Worm (Caenorhabditis elegans) whole organism, young adult: ENCODE data around the gene srd-68.

Experiments
- B0261.1 ChIP-seq: sonication (generic microtip); optimal IDR thresholded peaks from 2 replicates; lab custom pipeline; 2016; ENCODE audit warnings: mild to moderate bottlenecking, missing genetic modification characterization, moderate library complexity, missing compliant biosample characterization
- C06A6.2 ChIP-seq: fragments of 200-800 bp; sonication (Bioruptor generic); conservative IDR thresholded peaks from 2 replicates; pipeline ENCODE4 v1.3.6; 2022; ENCODE audit warnings: missing genetic modification characterization, missing compliant biosample characterization
- F37B4.10 ChIP-seq: fragments of 200-800 bp; sonication (Bioruptor generic); IDR thresholded peaks from 2 replicates; pipeline ENCODE4 v1.3.6; 2022; ENCODE audit warnings: missing genetic modification characterization, missing compliant biosample characterization
- F49E8.2 ChIP-seq: sonication (generic microtip); optimal IDR thresholded peaks from 3 replicates; lab custom pipeline; 2017; ENCODE audit warnings: missing genetic modification characterization, mild to moderate bottlenecking, missing compliant biosample characterization, antibody characterized with exemption, moderate library complexity; ENCODE audit not compliant: insufficient read depth
- F52B5.7 ChIP-seq: sonication (generic microtip); optimal IDR thresholded peaks from 2 replicates; lab custom pipeline; 2016; ENCODE audit warnings: mild to moderate bottlenecking, missing genetic modification characterization, missing compliant biosample characterization
- K12H6.12 ChIP-seq: fragments of 200-800 bp; sonication (Bioruptor generic); optimal IDR thresholded peaks from 2 replicates; lab custom pipeline; 2018; ENCODE audit warnings: mild to moderate bottlenecking, missing genetic modification characterization, missing compliant biosample characterization
- T07F8.4 ChIP-seq: sonication (generic microtip); optimal IDR thresholded peaks from 2 replicates; lab custom pipeline; 2016; ENCODE audit warnings: mild to moderate bottlenecking, missing genetic modification characterization, moderate library complexity, missing compliant biosample characterization
- Y53G8AR.9 ChIP-seq: fragments of 200-800 bp; sonication (Bioruptor generic); conservative IDR thresholded peaks from 2 replicates; pipeline ENCODE4 v1.3.6; 2022; ENCODE audit warnings: missing genetic modification reagents, missing genetic modification characterization, missing compliant biosample characterization
- Y67H2A.10 ChIP-seq: fragments of 200-800 bp; sonication (Bioruptor generic); conservative IDR thresholded peaks from 2 replicates; pipeline ENCODE4 v1.3.6; 2022; ENCODE audit warnings: missing genetic modification reagents, missing genetic modification characterization, missing compliant biosample characterization
- akir-1 ChIP-seq: fragments of 200-800 bp; sonication (Bioruptor generic); optimal IDR thresholded peaks from 2 replicates; lab custom pipeline; 2018; ENCODE audit warnings: mild to moderate bottlenecking, missing genetic modification characterization, moderate library complexity, missing compliant biosample characterization
- aptf-3 ChIP-seq: fragments of 200-800 bp; sonication (Bioruptor generic); IDR thresholded peaks from 2 replicates; pipeline ENCODE4 v1.3.6; 2022; ENCODE audit warnings: missing genetic modification characterization, missing compliant biosample characterization
- atf-7 ChIP-seq: sonication (generic microtip); optimal IDR thresholded peaks from 2 replicates; lab custom pipeline; 2017; ENCODE audit warnings: mild to moderate bottlenecking, missing genetic modification characterization, missing compliant biosample characterization
- attf-5 ChIP-seq: fragments of 200-800 bp; sonication (Bioruptor generic); optimal IDR thresholded peaks from 2 replicates; lab custom pipeline; 2018; ENCODE audit warnings: mild to moderate bottlenecking, missing genetic modification characterization, missing compliant biosample characterization
- attf-6 ChIP-seq: fragments of 200-800 bp; sonication (Bioruptor generic); IDR thresholded peaks from 2 replicates; pipeline ENCODE4 v1.3.6; 2022; ENCODE audit warnings: missing genetic modification reagents, missing genetic modification characterization, missing compliant biosample characterization
- ccch-3 ChIP-seq: fragments of 200-800 bp; sonication (Bioruptor generic); optimal IDR thresholded peaks from 2 replicates; lab custom pipeline; 2018; ENCODE audit warnings: mild to moderate bottlenecking, missing genetic modification characterization, missing compliant biosample characterization
- cebp-2 ChIP-seq: fragments of 200-800 bp; sonication (Bioruptor generic); IDR thresholded peaks from 2 replicates; pipeline ENCODE4 v1.3.6; 2022; ENCODE audit warnings: missing genetic modification characterization, missing compliant biosample characterization
- ceh-40 ChIP-seq: fragments of 200-800 bp; sonication (Bioruptor generic); IDR thresholded peaks from 2 replicates; pipeline ENCODE4 v1.3.6; 2022; ENCODE audit warnings: missing genetic modification characterization, missing compliant biosample characterization
- chd-7 ChIP-seq: sonication (generic microtip); optimal IDR thresholded peaks from 2 replicates; lab custom pipeline; 2016; ENCODE audit warnings: mild to moderate bottlenecking, missing genetic modification characterization, moderate library complexity, missing compliant biosample characterization
- dox-1 ChIP-seq: fragments of 200-800 bp; sonication (Bioruptor generic); IDR thresholded peaks from 2 replicates; pipeline ENCODE4 v1.3.6; 2022; ENCODE audit warnings: missing genetic modification reagents, missing genetic modification characterization, missing compliant biosample characterization
- egrh-3 ChIP-seq: fragments of 200-800 bp; sonication (Bioruptor generic); IDR thresholded peaks from 2 replicates; pipeline ENCODE4 v1.3.6; 2022; ENCODE audit warnings: missing genetic modification reagents, missing genetic modification characterization, missing compliant biosample characterization
- ekl-4 ChIP-seq: fragments of 200-800 bp; sonication (Bioruptor generic); IDR thresholded peaks from 2 replicates; pipeline ENCODE4 v1.3.6; 2022; ENCODE audit warnings: missing genetic modification reagents, missing genetic modification characterization, missing compliant biosample characterization
- hrde-1 ChIP-seq: sonication (generic microtip); optimal IDR thresholded peaks from 2 replicates; lab custom pipeline; 2016; ENCODE audit warnings: missing genetic modification characterization, mild to moderate bottlenecking, missing compliant biosample characterization, moderate library complexity, missing genotype, missing genetic modification reagents, borderline replicate concordance
- hsf-1 ChIP-seq: fragments of 200-800 bp; sonication (Bioruptor generic); IDR thresholded peaks from 2 replicates; pipeline ENCODE4 v1.3.6; 2022; ENCODE audit warnings: missing genetic modification reagents, missing genetic modification characterization, missing compliant biosample characterization
- lag-1 ChIP-seq: fragments of 200-800 bp; sonication (Bioruptor generic); IDR thresholded peaks from 2 replicates; pipeline ENCODE4 v1.3.6; 2022; ENCODE audit warnings: missing genetic modification reagents, missing genetic modification characterization, missing compliant biosample characterization
- lin-26 ChIP-seq: fragments of 200-800 bp; sonication (Bioruptor generic); IDR thresholded peaks from 2 replicates; pipeline ENCODE4 v1.3.6; 2022; ENCODE audit warnings: missing genetic modification reagents, missing genetic modification characterization, missing compliant biosample characterization
- lsl-1 ChIP-seq: fragments of 200-800 bp; sonication (Bioruptor generic); optimal IDR thresholded peaks from 2 replicates; lab custom pipeline; 2018; ENCODE audit warnings: mild to moderate bottlenecking, missing genetic modification characterization, moderate library complexity, missing compliant biosample characterization
- madf-6 ChIP-seq: fragments of 200-800 bp; sonication (Bioruptor generic); IDR thresholded peaks from 2 replicates; pipeline ENCODE4 v1.3.6; 2022; ENCODE audit warnings: missing genetic modification reagents, missing genetic modification characterization, missing compliant biosample characterization
- mel-28 ChIP-seq: sonication (generic microtip); optimal IDR thresholded peaks from 2 replicates; lab custom pipeline; 2016; ENCODE audit warnings: borderline replicate concordance, mild to moderate bottlenecking, missing genetic modification characterization, missing compliant biosample characterization
- nhr-80 ChIP-seq: sonication (generic microtip); optimal IDR thresholded peaks from 2 replicates; lab custom pipeline; 2016; ENCODE audit warnings: missing genetic modification characterization, missing compliant biosample characterization
- snpc-1.3 ChIP-seq: sonication (generic microtip); optimal IDR thresholded peaks from 2 replicates; lab custom pipeline; 2017; ENCODE audit warnings: missing genetic modification characterization, mild to moderate bottlenecking, missing compliant biosample characterization, antibody characterized with exemption, moderate library complexity, missing genotype, missing genetic modification reagents; ENCODE audit not compliant: insufficient read depth
- snpc-3.4 ChIP-seq: sonication (generic microtip); optimal IDR thresholded peaks from 2 replicates; lab custom pipeline; 2017; ENCODE audit warnings: missing genetic modification characterization, mild to moderate bottlenecking, missing compliant biosample characterization, antibody characterized with exemption, moderate library complexity, missing genotype, missing genetic modification reagents
- tbx-9 ChIP-seq: sonication (generic microtip); optimal IDR thresholded peaks from 2 replicates; lab custom pipeline; 2016; ENCODE audit warnings: borderline replicate concordance, missing genetic modification characterization, inconsistent platforms, missing compliant biosample characterization
- zim-3 ChIP-seq: sonication (generic microtip); optimal IDR thresholded peaks from 2 replicates; lab custom pipeline; 2017; ENCODE audit warnings: mild to moderate bottlenecking, missing genetic modification characterization, moderate library complexity, missing compliant biosample characterization

Gene srd-68

ce11 chrV:16919675-16920074 is 17.0 kb upstream of the srd-68 start (continued):
- TF ChIP-seq C06A6.2 (GFP tag; lab: Robert Waterston, UW): no peak

DNA sequence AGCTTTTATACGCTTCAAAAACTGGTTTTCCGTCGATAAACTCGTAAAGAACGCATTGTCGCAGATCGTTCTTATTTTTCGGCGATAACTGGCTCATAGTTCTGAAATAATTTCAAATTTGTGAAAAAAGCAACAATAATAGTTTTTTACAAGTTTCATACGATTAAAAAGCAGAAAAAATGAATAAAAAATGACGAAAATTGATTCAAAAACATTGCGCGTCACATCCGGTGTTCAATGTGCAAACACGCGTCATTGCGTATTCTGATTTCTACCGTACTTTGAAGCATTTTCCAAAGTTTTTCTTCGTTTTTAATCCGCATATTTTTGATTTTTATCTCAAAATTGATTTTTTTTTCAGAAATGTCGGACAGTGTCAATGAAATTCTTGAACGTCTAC is 15.8 kb upstream of the srd-68 start, which contains the start of the genes fbxa-206 and Y102A5C.2:
TSS of gene fbxa-206 (minus strand) at position 101 of the 400 bp plus-strand sequence.
TSS of gene Y102A5C.2 (plus strand) at position 354 of the 400 bp plus-strand sequence.
- TF ChIP-seq chd-7 (tag; lab: Kevin White, UChicago): no peak
- TF ChIP-seq Y67H2A.10 (GFP tag; lab: Robert Waterston, UW): no peak
- no peak for TF ChIP-seq ccch-3 (GFP tag; lab: Kevin White, UChicago)
- peak; percentile 73 for TF ChIP-seq lsl-1 (GFP tag; lab: Kevin White, UChicago)
- TF ChIP-seq, all 124 proteins: peak for 1

ce11 chrV:16916079-16916478 is 13.5 kb upstream of the srd-68 start, which contains the start of gene F09C6.10:
Gene F09C6.10, minus strand, starts transcription at chrV:16916179.
- TF ChIP-seq atf-7 (no peak), lag-1 (GFP tag; lab: Robert Waterston, UW) (no peak), snpc-1.3 (tag; lab: Kevin White, UChicago) (no peak), mel-28 (no peak), Y53G8AR.9 (GFP tag; lab: Robert Waterston, UW) (no peak), zim-3 (tag; lab: Kevin White, UChicago) (no peak), F52B5.7 (tag; lab: Kevin White, UChicago) (no peak), ceh-40 (GFP tag; lab: Robert Waterston, UW) (no peak), akir-1 (GFP tag; lab: Kevin White, UChicago) (no peak), tbx-9 (tag; lab: Kevin White, UChicago) (no peak), B0261.1 (tag; lab: Kevin White, UChicago) (no peak), T07F8.4 (tag; lab: Kevin White, UChicago) (no peak), ekl-4 (GFP tag; lab: Robert Waterston, UW) (no peak), Y67H2A.10 (GFP tag; lab: Robert Waterston, UW) (no peak), egrh-3 (GFP tag; lab: Robert Waterston, UW) (no peak), snpc-3.4 (tag; lab: Kevin White, UChicago) (no peak), lin-26 (GFP tag; lab: Robert Waterston, UW) (no peak)

ce11 chrV:16911934-16912333 is 9.3 kb upstream of the srd-68 start, which contains the start of gene nhr-116:
Gene nhr-116, plus strand, starts transcription at chrV:16912234.
- TF ChIP-seq dox-1 (GFP tag; lab: Robert Waterston, UW): no peak
- TF ChIP-seq F37B4.10 (GFP tag; lab: Robert Waterston, UW): no peak
- no peak for TF ChIP-seq aptf-3
- no peak for TF ChIP-seq hrde-1 (tag; lab: Kevin White, UChicago)
- no peak for TF ChIP-seq hsf-1
- no peak for TF ChIP-seq madf-6
- no peak for TF ChIP-seq attf-5 (GFP tag; lab: Kevin White, UChicago)
- TF ChIP-seq attf-6: no peak

ce11 chrV:16911294-16911693 is 8.7 kb upstream of the srd-68 start:
- TF ChIP-seq snpc-3.4 (tag; lab: Kevin White, UChicago) (no peak), cebp-2 (GFP tag; lab: Robert Waterston, UW) (no peak), F49E8.2 (tag; lab: Kevin White, UChicago) (no peak), nhr-80 (tag; lab: Kevin White, UChicago) (peak; percentile 36), K12H6.12 (tag; lab: Kevin White, UChicago) (no peak)
- TF ChIP-seq, all 124 proteins: peak for 1
